Fruit fly (Drosophila melanogaster) whole organism, embryonic: Measurements from ENCODE around the gene bon.

Source experiments
- B-H2 ChIP-seq: fragments of 200-800 bp; sonication (Bioruptor generic); optimal IDR thresholded peaks from 2 replicates; lab custom pipeline; 2018; ENCODE audit warnings: missing biosample characterization, mild to moderate bottlenecking, missing genetic modification characterization
- Bgb ChIP-seq: fragments of 200-800 bp; sonication (Bioruptor generic); IDR thresholded peaks from 2 replicates; pipeline ENCODE4 v1.3.6; 2022; ENCODE audit warnings: missing biosample characterization, missing genetic modification characterization; ENCODE audit not compliant: partially characterized antibody
- CG10462 ChIP-seq: fragments of 200-800 bp; sonication (Bioruptor generic); optimal IDR thresholded peaks from 2 replicates; lab custom pipeline; 2016; ENCODE audit warnings: missing biosample characterization, missing genetic modification characterization
- CG11247 ChIP-seq: fragments of 200-800 bp; sonication (Bioruptor generic); IDR thresholded peaks from 2 replicates; pipeline ENCODE4 v1.3.6; 2022; ENCODE audit warnings: missing biosample characterization, missing genetic modification characterization
- CG11456 ChIP-seq: fragments of 200-800 bp; sonication (Bioruptor generic); IDR thresholded peaks from 3 replicates; pipeline ENCODE4 v1.3.6; 2022; ENCODE audit warnings: missing biosample characterization, missing genetic modification characterization
- CG12155 ChIP-seq: fragments of 200-800 bp; sonication (Bioruptor generic); optimal IDR thresholded peaks from 3 replicates; lab custom pipeline; 2016; ENCODE audit warnings: missing biosample characterization, missing genetic modification characterization
- CG12299 ChIP-seq: fragments of 200-800 bp; sonication (Bioruptor generic); optimal IDR thresholded peaks from 2 replicates; lab custom pipeline; 2018; ENCODE audit warnings: missing biosample characterization, mild to moderate bottlenecking, missing genetic modification characterization
- CG13296 ChIP-seq: fragments of 200-800 bp; sonication (Bioruptor generic); optimal IDR thresholded peaks from 3 replicates; lab custom pipeline; 2018; ENCODE audit warnings: missing biosample characterization, mild to moderate bottlenecking, missing genetic modification characterization
- CG13624 ChIP-seq: fragments of 200-800 bp; sonication (Bioruptor generic); optimal IDR thresholded peaks from 2 replicates; lab custom pipeline; 2016; ENCODE audit warnings: missing biosample characterization, missing genetic modification characterization
- CG14014 ChIP-seq: fragments of 200-800 bp; sonication (Bioruptor generic); IDR thresholded peaks from 2 replicates; pipeline ENCODE4 v1.3.6; 2022; ENCODE audit warnings: missing biosample characterization, missing genetic modification characterization
- CG14710 ChIP-seq: fragments of 200-800 bp; sonication (Bioruptor generic); optimal IDR thresholded peaks from 3 replicates; lab custom pipeline; 2019; ENCODE audit warnings: missing biosample characterization, mild to moderate bottlenecking, missing genetic modification characterization, moderate library complexity
- CG15269 ChIP-seq: fragments of 200-800 bp; sonication (Bioruptor generic); optimal IDR thresholded peaks from 2 replicates; lab custom pipeline; 2018; ENCODE audit warnings: missing biosample characterization, mild to moderate bottlenecking, missing genetic modification characterization, moderate library complexity
- CG16863 ChIP-seq: fragments of 200-800 bp; sonication (Bioruptor generic); optimal IDR thresholded peaks from 3 replicates; lab custom pipeline; 2016; ENCODE audit warnings: missing biosample characterization, missing genetic modification characterization
- CG17186 ChIP-seq: fragments of 200-800 bp; sonication (Bioruptor generic); optimal IDR thresholded peaks from 3 replicates; lab custom pipeline; 2017; ENCODE audit warnings: missing biosample characterization, missing genetic modification reagents, missing genetic modification characterization
- CG2712 ChIP-seq: fragments of 200-800 bp; optimal IDR thresholded peaks from 3 replicates; lab custom pipeline; 2019; ENCODE audit warnings: missing biosample characterization, mild to moderate bottlenecking, missing genetic modification characterization, moderate library complexity
- CG31224 ChIP-seq: fragments of 200-800 bp; sonication (Bioruptor generic); IDR thresholded peaks from 2 replicates; pipeline ENCODE4 v1.3.6; 2022; ENCODE audit warnings: missing biosample characterization, missing genetic modification characterization
- CG34224 ChIP-seq: fragments of 200-800 bp; sonication (Bioruptor generic); IDR thresholded peaks from 3 replicates; pipeline ENCODE4 v1.3.6; 2022; ENCODE audit warnings: missing biosample characterization, missing genetic modification characterization; ENCODE audit not compliant: partially characterized antibody
- CG3995 ChIP-seq: fragments of 200-800 bp; sonication (Bioruptor generic); optimal IDR thresholded peaks from 3 replicates; lab custom pipeline; 2016; ENCODE audit warnings: missing biosample characterization, missing genetic modification characterization
- CG43689 ChIP-seq: fragments of 200-800 bp; sonication (Bioruptor generic); IDR thresholded peaks from 2 replicates; pipeline ENCODE4 v1.3.6; 2022; ENCODE audit warnings: missing biosample characterization, missing genetic modification characterization
- CG4854 ChIP-seq: fragments of 200-800 bp; sonication (Bioruptor generic); optimal IDR thresholded peaks from 2 replicates; lab custom pipeline; 2016; ENCODE audit warnings: missing biosample characterization, missing genetic modification characterization, inconsistent platforms
- CG6175 ChIP-seq: fragments of 200-800 bp; sonication (Bioruptor generic); IDR thresholded peaks from 3 replicates; pipeline ENCODE4 v1.3.6; 2022; ENCODE audit warnings: missing biosample characterization, missing genetic modification characterization
- CG7786 ChIP-seq: fragments of 200-800 bp; sonication (Bioruptor generic); optimal IDR thresholded peaks from 2 replicates; lab custom pipeline; 2016; ENCODE audit warnings: missing biosample characterization, missing genetic modification characterization
- CG8290 ChIP-seq, 3 experiments: fragments of 200-800 bp; sonication (Bioruptor generic); optimal IDR thresholded peaks; 2 replicates each; lab custom pipeline; 2016 to 2019; ENCODE audit warnings: missing biosample characterization in 3 of 3, missing genetic modification characterization in 3 of 3, mild to moderate bottlenecking in 2 of 3, moderate library complexity in 1 of 3
- CoRest ChIP-seq: fragments of 200-800 bp; sonication (Bioruptor generic); optimal IDR thresholded peaks from 3 replicates; lab custom pipeline; 2018; ENCODE audit warnings: missing biosample characterization, mild to moderate bottlenecking, missing genetic modification characterization, moderate library complexity
- Dbx ChIP-seq: fragments of 200-800 bp; sonication (Bioruptor generic); IDR thresholded peaks from 3 replicates; pipeline ENCODE4 v1.3.6; 2022; ENCODE audit warnings: missing biosample characterization, missing genetic modification characterization
- Dfd ChIP-seq, 2 experiments: fragments of >200 bp; optimal IDR thresholded peaks; 2 replicates each; lab custom pipeline; 2017; ENCODE audit warnings: missing biosample characterization in 2 of 2, missing genetic modification characterization in 2 of 2
- Dip2 ChIP-seq: fragments of 200-800 bp; sonication (Bioruptor generic); IDR thresholded peaks from 2 replicates; pipeline ENCODE4 v1.3.6; 2022; ENCODE audit warnings: missing biosample characterization, missing genetic modification characterization
- Dip3 ChIP-seq: fragments of 200-800 bp; sonication (Bioruptor generic); optimal IDR thresholded peaks from 3 replicates; lab custom pipeline; 2016; ENCODE audit warnings: missing biosample characterization, missing genetic modification characterization
- Gug ChIP-seq: fragments of 200-800 bp; sonication (Bioruptor generic); IDR thresholded peaks from 4 replicates; pipeline ENCODE4 v1.3.6; 2022; ENCODE audit warnings: missing biosample characterization, missing genetic modification characterization
- Kr ChIP-seq: fragments of 200-800 bp; sonication (Bioruptor generic); optimal IDR thresholded peaks from 2 replicates; lab custom pipeline; 2017; ENCODE audit warnings: missing biosample characterization, mild to moderate bottlenecking, missing genetic modification characterization
- NfI ChIP-seq: fragments of 200-800 bp; sonication (Bioruptor generic); optimal IDR thresholded peaks from 3 replicates; lab custom pipeline; 2018; ENCODE audit warnings: missing biosample characterization, mild to moderate bottlenecking, missing genetic modification characterization, moderate library complexity
- Oaz ChIP-seq: fragments of 200-800 bp; sonication (Bioruptor generic); IDR thresholded peaks from 2 replicates; pipeline ENCODE4 v1.3.6; 2022; ENCODE audit warnings: missing biosample characterization, missing genetic modification characterization
- Six4 ChIP-seq: fragments of 200-800 bp; sonication (Bioruptor generic); optimal IDR thresholded peaks from 2 replicates; lab custom pipeline; 2016; ENCODE audit warnings: missing biosample characterization, missing genetic modification characterization
- Usf ChIP-seq: fragments of 200-800 bp; sonication (Bioruptor generic); optimal IDR thresholded peaks from 2 replicates; lab custom pipeline; 2017; ENCODE audit warnings: missing genotype, missing biosample characterization, missing genetic modification characterization
- ash1 ChIP-seq: fragments of 200-800 bp; sonication (Bioruptor generic); optimal IDR thresholded peaks from 2 replicates; lab custom pipeline; 2018; ENCODE audit warnings: missing biosample characterization, mild to moderate bottlenecking, missing genetic modification characterization
- chif ChIP-seq, 2 experiments: fragments of 200-800 bp; sonication (Bioruptor generic); optimal IDR thresholded peaks; 3 replicates each; lab custom pipeline; 2016; ENCODE audit warnings: missing biosample characterization in 2 of 2, missing genetic modification characterization in 2 of 2
- crc ChIP-seq: fragments of 200-800 bp; sonication (Bioruptor generic); optimal IDR thresholded peaks from 2 replicates; lab custom pipeline; 2016; ENCODE audit warnings: missing biosample characterization, missing genetic modification characterization
- crol ChIP-seq: fragments of 200-800 bp; sonication (Bioruptor generic); IDR thresholded peaks from 2 replicates; pipeline ENCODE4 v1.3.6; 2022; ENCODE audit warnings: missing biosample characterization, missing genetic modification characterization
- dm ChIP-seq: fragments of 200-800 bp; sonication (Bioruptor generic); optimal IDR thresholded peaks from 3 replicates; lab custom pipeline; 2016; ENCODE audit warnings: missing biosample characterization, missing genetic modification characterization
- ems ChIP-seq: fragments of 200-800 bp; sonication (Bioruptor generic); optimal IDR thresholded peaks from 3 replicates; lab custom pipeline; 2016; ENCODE audit warnings: missing biosample characterization, missing genetic modification characterization
- fu2 ChIP-seq: fragments of 200-800 bp; sonication (Bioruptor generic); optimal IDR thresholded peaks from 2 replicates; lab custom pipeline; 2016; ENCODE audit warnings: missing biosample characterization, missing genetic modification characterization
- onecut ChIP-seq: fragments of 200-800 bp; sonication (Bioruptor generic); IDR thresholded peaks from 2 replicates; pipeline ENCODE4 v1.3.6; 2022; ENCODE audit warnings: missing biosample characterization, missing genetic modification characterization
- otp ChIP-seq: fragments of 200-800 bp; sonication (Bioruptor generic); IDR thresholded peaks from 3 replicates; pipeline ENCODE4, ENCODE4 v1.3.6; 2022; ENCODE audit warnings: missing biosample characterization, missing genetic modification characterization
- p53 ChIP-seq: fragments of 200-800 bp; sonication (Bioruptor generic); optimal IDR thresholded peaks from 2 replicates; lab custom pipeline; 2016; ENCODE audit warnings: missing biosample characterization, missing genetic modification characterization
- row ChIP-seq: fragments of 200-800 bp; sonication (Bioruptor generic); IDR thresholded peaks from 3 replicates; pipeline ENCODE4 v1.3.6; 2022; ENCODE audit warnings: missing biosample characterization, missing genetic modification characterization
- run ChIP-seq: fragments of 200-800 bp; sonication (Bioruptor generic); optimal IDR thresholded peaks from 3 replicates; lab custom pipeline; 2018; ENCODE audit warnings: missing biosample characterization, mild to moderate bottlenecking, missing genetic modification characterization
- shn ChIP-seq: fragments of 200-800 bp; sonication (Bioruptor generic); optimal IDR thresholded peaks from 3 replicates; lab custom pipeline; 2016; ENCODE audit warnings: missing biosample characterization, missing genetic modification characterization
- slp2 ChIP-seq: fragments of 200-800 bp; sonication (Bioruptor generic); optimal IDR thresholded peaks from 2 replicates; lab custom pipeline; 2016; ENCODE audit warnings: missing biosample characterization, missing genetic modification characterization
- wdn ChIP-seq: fragments of 200-800 bp; sonication (Bioruptor generic); IDR thresholded peaks from 2 replicates; pipeline ENCODE4 v1.3.6; 2022; ENCODE audit warnings: missing biosample characterization, missing genetic modification characterization

bon gene

dm6 chr3R:20550632-20551486 lies 42.1 kb upstream of the bon start (continued):
- peak; percentile 40 for TF ChIP-seq Dip3 (GFP tag; lab: Kevin White, UChicago)
- TF ChIP-seq CG11247 (GFP tag; lab: Robert Waterston, UW) = peak; percentile 9; the same call in 1 of the 2 replicates
- TF ChIP-seq CG34224 (GFP tag; lab: Robert Waterston, UW) = peak; percentile 90
- peak; percentile 28 for TF ChIP-seq CG14710 (tag; lab: Kevin White, UChicago)
- peak; percentile 30 for TF ChIP-seq CG10462 (GFP tag; lab: Kevin White, UChicago)
- no peak for TF ChIP-seq Dfd (GFP tag; optimal IDR thresholded peaks at IDR 0.05; lab: Kevin White, UChicago)
- no peak; the same call in 1 of the 2 replicates for TF ChIP-seq crol (GFP tag; lab: Robert Waterston, UW)
- TF ChIP-seq p53 (GFP tag; lab: Kevin White, UChicago) = no peak
- TF ChIP-seq CG16863 = peak; percentile 61
- peak; percentile 96 for TF ChIP-seq Kr
- TF ChIP-seq CG2712 (tag; lab: Kevin White, UChicago) = peak; percentile 40
- no peak for TF ChIP-seq wdn (GFP tag; lab: Robert Waterston, UW)
- TF ChIP-seq Usf = no peak
- TF ChIP-seq CG13296 (GFP tag; lab: Kevin White, UChicago) = peak; percentile 86
- peak; percentile 8 for TF ChIP-seq CoRest (tag; lab: Kevin White, UChicago)
- TF ChIP-seq CG31224 (GFP tag; lab: Robert Waterston, UW) = no peak
- peak; percentile 74 for TF ChIP-seq NfI (GFP tag; lab: Kevin White, UChicago)
- peak; percentile 95 for TF ChIP-seq Bgb
- 0 out of 2 replicates have a peak, but pooled peaks have one; percentile 10 for TF ChIP-seq CG43689 (GFP tag; lab: Robert Waterston, UW)
- peak; percentile 55 for TF ChIP-seq CG4854 (GFP tag; lab: Kevin White, UChicago)
- TF ChIP-seq Dip2 (GFP tag; lab: Robert Waterston, UW) = no peak
- TF ChIP-seq Six4 = peak; percentile 65
- peak; percentile 46 for TF ChIP-seq ems (GFP tag; lab: Kevin White, UChicago)
- peak; percentile 76; the same call in 1 of the 2 replicates for TF ChIP-seq CG14014 (GFP tag; lab: Robert Waterston, UW)
- TF ChIP-seq CG15269 = peak; percentile 52
- TF ChIP-seq run (tag; lab: Kevin White, UChicago) = peak; percentile 35
- peak; percentile 49; the same call in 2 of the 3 replicates for TF ChIP-seq Dbx (GFP tag; lab: Robert Waterston, UW)
- TF ChIP-seq CG12299 (tag; lab: Kevin White, UChicago) = peak; percentile 86
- no peak for TF ChIP-seq CG8290 (GFP tag; optimal IDR thresholded peaks at IDR 0.05; lab: Kevin White, UChicago)
- peak; percentile 92 to 96 for TF ChIP-seq CG8290 (tag; optimal IDR thresholded peaks at IDR 0.05; lab: Kevin White, UChicago)
- TF ChIP-seq CG3995 = no peak
- TF ChIP-seq CG12155 (GFP tag; lab: Kevin White, UChicago) = no peak
- TF ChIP-seq CG13624 (GFP tag; lab: Kevin White, UChicago) = peak; percentile 76
- peak; percentile 53 for TF ChIP-seq dm
- peak; percentile 79 for TF ChIP-seq onecut (GFP tag; lab: Robert Waterston, UW)
- no peak for TF ChIP-seq CG6175
- TF ChIP-seq Gug (GFP tag; lab: Robert Waterston, UW) = peak; percentile 23; the same call in 1 of the 4 replicates
- TF ChIP-seq CG7786 (GFP tag; lab: Kevin White, UChicago) = peak; percentile 65
- peak; percentile 61; the same call in 2 of the 3 replicates for TF ChIP-seq otp (GFP tag; lab: Robert Waterston, UW)
- peak; percentile 42 for TF ChIP-seq crc (GFP tag; lab: Kevin White, UChicago)
- peak; percentile 72 for TF ChIP-seq CG17186 (GFP tag; lab: Kevin White, UChicago)
- TF ChIP-seq chif (GFP tag; optimal IDR thresholded peaks at IDR 0.05; lab: Kevin White, UChicago) = peak; percentile 39 to 58
- peak; percentile 86 for TF ChIP-seq B-H2 (GFP tag; lab: Kevin White, UChicago)
- TF ChIP-seq fu2 (GFP tag; lab: Kevin White, UChicago) = peak; percentile 17
- TF ChIP-seq Oaz (GFP tag; lab: Robert Waterston, UW) = no peak
- TF ChIP-seq slp2 (GFP tag; lab: Kevin White, UChicago) = peak; percentile 50
- peak; percentile 52; the same call in 2 of the 3 replicates for TF ChIP-seq CG11456 (GFP tag; lab: Robert Waterston, UW)
- no peak; the same call in 2 of the 3 replicates for TF ChIP-seq row (GFP tag; lab: Robert Waterston, UW)
- peak; percentile 42 for TF ChIP-seq shn (GFP tag; lab: Kevin White, UChicago)
- TF ChIP-seq ash1 = peak; percentile 92
